Worm (Caenorhabditis elegans) whole organism, L2 larva: ENCODE data around the gene R07C12.3.

Experiments used
- elt-1 ChIP-seq: fragments of 150-350 bp; optimal IDR thresholded peaks from 2 replicates; lab custom pipeline; 2014; ENCODE audit warnings: missing biosample characterization, missing genetic modification characterization
- nhr-25 ChIP-seq: fragments of 150-350 bp; sonication (generic microtip); optimal IDR thresholded peaks from 3 replicates; lab custom pipeline; 2014; ENCODE audit warnings: missing biosample characterization, missing genetic modification characterization
- ztf-1 ChIP-seq: fragments of 200-800 bp; sonication (Bioruptor generic); conservative IDR thresholded peaks from 2 replicates; pipeline ENCODE4 v1.3.6; 2022; ENCODE audit warnings: missing genetic modification characterization, missing compliant biosample characterization

DNA sequence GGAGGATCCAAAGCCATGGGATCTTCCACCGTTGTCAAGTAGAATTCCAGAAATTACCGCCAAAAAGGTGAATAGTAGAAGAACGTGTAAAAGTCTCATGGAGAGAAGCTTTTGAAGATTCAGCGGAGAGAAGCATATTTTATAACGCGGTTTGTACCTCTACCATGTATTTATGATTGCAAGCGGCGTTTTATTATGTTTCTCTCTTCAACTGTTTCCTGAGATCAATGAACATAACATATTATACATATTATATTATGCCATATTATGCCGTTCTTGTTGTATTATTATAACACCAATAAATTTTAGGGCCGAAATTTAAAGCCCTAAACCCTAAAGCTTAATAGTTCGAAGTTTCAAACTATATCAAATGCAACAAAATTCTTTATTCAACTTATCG, 4.6 kb upstream of the R07C12.3 start, which contains the start of gene F49F1.18:
- TF ChIP-seq ztf-1 (GFP tag; lab: Robert Waterston, UW) (no peak), elt-1 (tag; lab: Kevin White, UChicago) (no peak), nhr-25 (no peak)
